Worm (Caenorhabditis elegans): ENCODE measurements around the gene nphp-4.

nphp-4 gene

DNA sequence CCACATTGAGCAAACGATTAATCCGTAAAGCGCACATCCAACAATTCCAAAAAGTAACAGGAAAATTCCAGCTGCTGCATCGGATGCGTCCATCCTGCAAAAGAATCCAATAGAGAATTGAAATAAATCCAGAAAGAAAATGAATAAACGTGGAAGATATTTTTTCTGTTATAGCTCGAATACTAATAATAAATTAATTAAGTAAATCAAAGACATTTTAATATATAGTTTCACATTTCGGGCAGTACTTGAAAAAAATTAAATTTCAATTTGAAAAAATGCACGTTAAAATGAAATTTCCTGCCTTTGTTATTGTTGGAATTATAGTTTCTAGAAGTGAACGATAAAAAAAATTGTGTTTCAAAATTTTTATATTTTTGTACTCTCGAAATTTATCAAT is 24.6 kb upstream of the nphp-4 start, which contains the start of gene R13H4.7:
R13H4.7 (minus strand) TSS at position 101 of the 400 bp plus-strand sequence.
- TF ChIP-seq pha-4 (tag; optimal IDR thresholded peaks at IDR 0.05) (no peak), fkh-10 (GFP tag; optimal IDR thresholded peaks at IDR 0.05) (no peak), nfya-1 (tag; optimal IDR thresholded peaks at IDR 0.05; ENCODE audit: insufficient read depth) (no peak), ama-1 (optimal IDR thresholded peaks at IDR 0.05) (no peak), lin-15B (tag; optimal IDR thresholded peaks at IDR 0.05) (no peak), nhr-77 (tag; optimal IDR thresholded peaks at IDR 0.05) (no peak), ZK546.5 (tag; optimal IDR thresholded peaks at IDR 0.05) (no peak), ceh-82 (tag; optimal IDR thresholded peaks at IDR 0.05) (no peak), nhr-25 (tag; optimal IDR thresholded peaks at IDR 0.05) (no peak), zag-1 (tag; optimal IDR thresholded peaks at IDR 0.05) (no peak), mdl-1 (tag; optimal IDR thresholded peaks at IDR 0.05) (no peak), unc-62 (GFP tag; optimal IDR thresholded peaks at IDR 0.05) (no peak), elt-1 (tag; optimal IDR thresholded peaks at IDR 0.05) (no peak)

DNA sequence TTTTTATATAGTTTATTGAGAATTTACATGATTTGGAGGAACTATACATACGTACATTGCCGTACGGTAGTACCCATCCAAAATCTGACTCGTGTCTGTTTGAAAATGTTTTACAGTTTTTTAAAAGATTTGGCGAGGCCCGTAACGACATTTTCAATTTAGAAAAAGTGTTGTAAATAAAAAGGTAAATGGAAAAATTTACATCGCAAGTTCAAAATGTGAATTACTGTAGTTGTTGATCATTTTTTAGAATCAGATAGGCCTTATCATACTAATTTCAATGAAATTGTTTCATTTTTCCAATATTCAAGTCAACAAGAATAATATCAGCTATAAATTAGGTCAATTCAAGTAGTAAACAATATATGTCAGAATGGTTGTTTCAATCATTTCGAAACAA is 19.3 kb upstream of the nphp-4 start, which contains the start of gene R13H4.6:
R13H4.6 (plus strand) TSS at position 301 of the 400 bp plus-strand sequence.
- no peak for TF ChIP-seq ceh-16 (tag; optimal IDR thresholded peaks at IDR 0.05)
- TF ChIP-seq pha-4 (tag; optimal IDR thresholded peaks at IDR 0.05): peak; percentile 20

- TF ChIP-seq ztf-4 (tag; optimal IDR thresholded peaks at IDR 0.05) (no peak), lsy-12 (tag; optimal IDR thresholded peaks at IDR 0.05) (no peak), zag-1 (tag; optimal IDR thresholded peaks at IDR 0.05) (no peak), mdl-1 (tag; optimal IDR thresholded peaks at IDR 0.05) (no peak), nhr-12 (tag; optimal IDR thresholded peaks at IDR 0.05) (no peak), ceh-16 (tag; optimal IDR thresholded peaks at IDR 0.05) (no peak), nhr-77 (tag; optimal IDR thresholded peaks at IDR 0.05) (no peak), elt-2 (tag; optimal IDR thresholded peaks at IDR 0.05) (peak; percentile 36), nhr-23 (tag; optimal IDR thresholded peaks at IDR 0.05) (no peak), jun-1 (tag; optimal IDR thresholded peaks at IDR 0.05) (peak; percentile 52), fos-1 (tag; optimal IDR thresholded peaks at IDR 0.05) (no peak), ceh-82 (tag; optimal IDR thresholded peaks at IDR 0.05) (no peak), pha-4 (tag; optimal IDR thresholded peaks at IDR 0.05) (peak; percentile 36), pqm-1 (tag; optimal IDR thresholded peaks at IDR 0.05) (peak; percentile 58)
These were observed 18.5 kb upstream of the nphp-4 start for ce11 chrV:11861880-11862544.

DNA sequence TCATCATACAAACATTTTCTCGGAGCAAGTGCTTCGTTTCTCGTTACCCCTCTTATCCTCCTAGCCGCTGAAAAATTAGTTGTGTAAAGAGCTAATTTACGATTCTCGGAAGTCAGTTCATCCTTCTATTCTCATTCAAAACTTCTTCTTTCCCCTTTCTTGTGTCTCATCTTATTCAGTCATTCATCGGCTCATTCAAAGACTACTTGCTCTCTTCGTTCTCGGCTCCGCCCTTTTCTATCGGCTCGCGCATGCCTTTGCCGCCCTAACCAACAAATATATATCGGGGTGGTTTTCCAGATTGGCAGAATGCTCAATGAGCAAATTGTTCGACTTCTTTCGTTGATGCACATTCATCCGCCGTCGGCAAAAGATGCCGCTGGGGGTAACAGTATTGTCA is 16.8 kb upstream of the nphp-4 start, which contains the start of gene R13H4.5:
R13H4.5 (plus strand) TSS at position 301 of the 400 bp plus-strand sequence.
- TF ChIP-seq pha-4 (tag; optimal IDR thresholded peaks at IDR 0.05) (no peak), elt-2 (tag; optimal IDR thresholded peaks at IDR 0.05) (no peak), ceh-28 (tag; optimal IDR thresholded peaks at IDR 0.05) (no peak), nfya-1 (tag; optimal IDR thresholded peaks at IDR 0.05; ENCODE audit: insufficient read depth) (no peak), jun-1 (tag; optimal IDR thresholded peaks at IDR 0.05) (no peak), nhr-12 (tag; optimal IDR thresholded peaks at IDR 0.05) (no peak), nhr-67 (tag; optimal IDR thresholded peaks at IDR 0.05) (no peak), snpc-4 (tag; optimal IDR thresholded peaks at IDR 0.05) (no peak), nhr-77 (tag; optimal IDR thresholded peaks at IDR 0.05) (no peak)

DNA sequence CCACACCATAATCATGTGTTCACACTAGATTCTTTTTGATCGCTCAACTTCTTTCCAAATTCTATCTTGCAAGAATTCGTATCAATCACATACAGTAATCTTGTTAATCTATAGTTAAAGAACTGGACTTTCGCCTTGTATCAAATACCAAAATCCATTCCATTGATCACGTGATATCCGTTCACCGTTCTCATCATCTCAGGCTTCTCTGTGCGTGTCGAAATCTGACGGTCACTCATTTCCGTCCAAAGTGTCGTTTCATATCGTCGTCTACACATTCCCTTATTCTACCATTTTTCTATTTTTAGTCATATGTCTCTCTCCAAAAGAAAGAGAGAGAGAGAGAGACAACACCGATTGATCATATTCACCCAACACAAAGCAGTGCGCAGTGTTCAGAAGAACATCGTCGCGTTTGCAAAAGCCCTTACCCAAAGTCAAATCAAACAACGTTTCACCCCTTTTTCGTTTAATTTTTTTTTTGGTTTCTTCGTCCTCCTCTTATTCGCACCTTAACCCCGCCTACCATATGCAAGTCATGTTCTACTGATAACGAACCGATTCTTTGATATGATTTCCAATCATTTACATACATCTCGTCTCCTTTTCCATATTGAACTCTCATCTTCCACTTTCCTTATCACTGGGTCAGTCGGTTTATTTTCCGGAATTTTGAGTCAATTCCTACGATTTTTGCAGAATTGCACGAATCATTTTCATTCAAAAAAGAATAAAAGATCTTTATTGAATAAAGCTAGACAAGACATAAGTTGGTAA is 15.7 kb upstream of the nphp-4 start:
- no peak for TF ChIP-seq nhr-28 (tag; optimal IDR thresholded peaks at IDR 0.05)
- peak; percentile 75 for TF ChIP-seq nhr-23 (tag; optimal IDR thresholded peaks at IDR 0.05)
- TF ChIP-seq hmg-11 (tag; optimal IDR thresholded peaks at IDR 0.05): no peak
- TF ChIP-seq nhr-67 (tag; optimal IDR thresholded peaks at IDR 0.05): no peak
- TF ChIP-seq ztf-4 (tag; optimal IDR thresholded peaks at IDR 0.05): no peak
- no peak for TF ChIP-seq lsy-12 (tag; optimal IDR thresholded peaks at IDR 0.05)
- TF ChIP-seq lin-15B (tag; optimal IDR thresholded peaks at IDR 0.05): no peak
- TF ChIP-seq nhr-11 (tag; optimal IDR thresholded peaks at IDR 0.05): no peak
- TF ChIP-seq jun-1 (tag; optimal IDR thresholded peaks at IDR 0.05): no peak
- peak; percentile 86 for TF ChIP-seq elt-2 (tag; optimal IDR thresholded peaks at IDR 0.05)
- TF ChIP-seq unc-62 (GFP tag; optimal IDR thresholded peaks at IDR 0.05): no peak
- peak; percentile 0 for TF ChIP-seq tbx-2 (tag; optimal IDR thresholded peaks at IDR 0.05)
- peak in 1 of 3 experiments; percentile 41 for TF ChIP-seq elt-3 (tag; optimal IDR thresholded peaks at IDR 0.05)
- no peak for TF ChIP-seq egl-27 (tag; optimal IDR thresholded peaks at IDR 0.05)
- peak; percentile 10 for TF ChIP-seq ceh-28 (tag; optimal IDR thresholded peaks at IDR 0.05)
- no peak for TF ChIP-seq skn-1 (tag; optimal IDR thresholded peaks at IDR 0.05)
- peak; percentile 37 for TF ChIP-seq mdl-1 (tag; optimal IDR thresholded peaks at IDR 0.05)
- peak; percentile 96 for TF ChIP-seq nhr-43 (tag; optimal IDR thresholded peaks at IDR 0.05; ENCODE audit: poor library complexity, severe bottlenecking)
- TF ChIP-seq ceh-82 (tag; optimal IDR thresholded peaks at IDR 0.05): no peak
- no peak for TF ChIP-seq elt-1 (tag; optimal IDR thresholded peaks at IDR 0.05)
- TF ChIP-seq pqm-1 (tag; optimal IDR thresholded peaks at IDR 0.05): peak; percentile 73
- no peak for TF ChIP-seq nhr-76 (tag; optimal IDR thresholded peaks at IDR 0.05)
- peak; percentile 90 for TF ChIP-seq nhr-25 (tag; optimal IDR thresholded peaks at IDR 0.05)
- TF ChIP-seq nfya-1 (tag; optimal IDR thresholded peaks at IDR 0.05; ENCODE audit: insufficient read depth): peak; percentile 11
- TF ChIP-seq zag-1 (tag; optimal IDR thresholded peaks at IDR 0.05): no peak
- TF ChIP-seq sea-2 (GFP tag; optimal IDR thresholded peaks at IDR 0.05): no peak
- no peak for TF ChIP-seq ceh-16 (tag; optimal IDR thresholded peaks at IDR 0.05)
- no peak for TF ChIP-seq fkh-2 (tag; optimal IDR thresholded peaks at IDR 0.05)
